Worm (Caenorhabditis elegans): ENCODE results near the gene str-1.

The str-1 gene

ce11 chrIV:7191745-7192144 is 18.2 kb downstream of the str-1 start, which contains the start of gene R13A1.5:
R13A1.5 (minus strand) TSS chrIV:7191845.
- no peak for TF ChIP-seq med-1 (GFP tag; optimal IDR thresholded peaks at IDR 0.05; ENCODE audit: insufficient read depth)
- TF ChIP-seq ztf-29 (GFP tag; IDR thresholded peaks at IDR 0.05), result no peak
- no peak for TF ChIP-seq T22C8.4 (GFP tag; IDR thresholded peaks at IDR 0.05)
- no peak for TF ChIP-seq flt-1 (GFP tag; IDR thresholded peaks at IDR 0.05)
- TF ChIP-seq ref-1 (GFP tag; conservative IDR thresholded peaks at IDR 0.05), result no peak
- TF ChIP-seq klf-2 (GFP tag; conservative IDR thresholded peaks at IDR 0.05), result no peak
- no peak for TF ChIP-seq tab-1 (GFP tag; IDR thresholded peaks at IDR 0.05)
- no peak for TF ChIP-seq cog-1 (tag; optimal IDR thresholded peaks at IDR 0.05)
- no peak for TF ChIP-seq ztf-23 (GFP tag; IDR thresholded peaks at IDR 0.05)

- TF ChIP-seq med-1 (GFP tag; optimal IDR thresholded peaks at IDR 0.05; ENCODE audit: insufficient read depth) (no peak), ztf-29 (GFP tag; IDR thresholded peaks at IDR 0.05) (no peak), cog-1 (tag; optimal IDR thresholded peaks at IDR 0.05) (no peak), T22C8.4 (GFP tag; IDR thresholded peaks at IDR 0.05) (no peak), tab-1 (GFP tag; IDR thresholded peaks at IDR 0.05) (no peak)
Observed at ce11 chrIV:7195734-7196133, 22.1 kb downstream of the str-1 start, which contains the start of gene best-16. best-16 (minus strand) TSS chrIV:7195834.

ce11 chrIV:7196853-7197252 is 23.3 kb downstream of the str-1 start, which contains the start of gene unc-8:
unc-8 (plus strand) TSS chrIV:7197153.
- TF ChIP-seq flt-1 (GFP tag; IDR thresholded peaks at IDR 0.05) (no peak), ref-1 (GFP tag; conservative IDR thresholded peaks at IDR 0.05) (no peak), tab-1 (GFP tag; IDR thresholded peaks at IDR 0.05) (no peak), ztf-23 (GFP tag; IDR thresholded peaks at IDR 0.05) (no peak), cog-1 (tag; optimal IDR thresholded peaks at IDR 0.05) (no peak)

ce11 chrIV:7203696-7204095 is 30.1 kb downstream of the str-1 start, which contains the start of gene R13A1.3:
R13A1.3 (plus strand) TSS chrIV:7203996.
- TF ChIP-seq tab-1 (GFP tag; IDR thresholded peaks at IDR 0.05) (no peak), ztf-23 (GFP tag; IDR thresholded peaks at IDR 0.05) (no peak), flt-1 (GFP tag; IDR thresholded peaks at IDR 0.05) (no peak), cog-1 (tag; optimal IDR thresholded peaks at IDR 0.05) (no peak), ztf-29 (GFP tag; IDR thresholded peaks at IDR 0.05) (no peak), T22C8.4 (GFP tag; IDR thresholded peaks at IDR 0.05) (no peak), med-1 (GFP tag; optimal IDR thresholded peaks at IDR 0.05; ENCODE audit: insufficient read depth) (no peak), ref-1 (GFP tag; conservative IDR thresholded peaks at IDR 0.05) (no peak), klf-2 (GFP tag; conservative IDR thresholded peaks at IDR 0.05) (no peak)

ce11 chrIV:7205969-7206368 is 32.4 kb downstream of the str-1 start, which contains the start of gene kcc-1:
kcc-1 (plus strand) TSS chrIV:7206269.
- TF ChIP-seq klf-2 (GFP tag; conservative IDR thresholded peaks at IDR 0.05), result no peak
- TF ChIP-seq cog-1 (tag; optimal IDR thresholded peaks at IDR 0.05), result no peak
- no peak for TF ChIP-seq ztf-23 (GFP tag; IDR thresholded peaks at IDR 0.05)
- no peak for TF ChIP-seq flt-1 (GFP tag; IDR thresholded peaks at IDR 0.05)
- TF ChIP-seq ref-1 (GFP tag; conservative IDR thresholded peaks at IDR 0.05), result no peak
- TF ChIP-seq tab-1 (GFP tag; IDR thresholded peaks at IDR 0.05), result no peak
- no peak for TF ChIP-seq med-1 (GFP tag; optimal IDR thresholded peaks at IDR 0.05; ENCODE audit: insufficient read depth)
- no peak for TF ChIP-seq T22C8.4 (GFP tag; IDR thresholded peaks at IDR 0.05)
- no peak for TF ChIP-seq ztf-29 (GFP tag; IDR thresholded peaks at IDR 0.05)

- TF ChIP-seq flt-1 (GFP tag; IDR thresholded peaks at IDR 0.05) (no peak), T22C8.4 (GFP tag; IDR thresholded peaks at IDR 0.05) (no peak), klf-2 (GFP tag; conservative IDR thresholded peaks at IDR 0.05) (no peak), ztf-29 (GFP tag; IDR thresholded peaks at IDR 0.05) (no peak), ztf-23 (GFP tag; IDR thresholded peaks at IDR 0.05) (no peak), ref-1 (GFP tag; conservative IDR thresholded peaks at IDR 0.05) (no peak), tab-1 (GFP tag; IDR thresholded peaks at IDR 0.05) (no peak), cog-1 (tag; optimal IDR thresholded peaks at IDR 0.05) (no peak), med-1 (GFP tag; optimal IDR thresholded peaks at IDR 0.05; ENCODE audit: insufficient read depth) (no peak)
Observed at ce11 chrIV:7208961-7209360, 35.4 kb downstream of the str-1 start.

ce11 chrIV:7211313-7211712 is 37.7 kb downstream of the str-1 start:
- TF ChIP-seq flt-1 (GFP tag; IDR thresholded peaks at IDR 0.05), result no peak
- no peak for TF ChIP-seq T22C8.4 (GFP tag; IDR thresholded peaks at IDR 0.05)
- no peak for TF ChIP-seq klf-2 (GFP tag; conservative IDR thresholded peaks at IDR 0.05)
- no peak for TF ChIP-seq tab-1 (GFP tag; IDR thresholded peaks at IDR 0.05)
- no peak for TF ChIP-seq ztf-23 (GFP tag; IDR thresholded peaks at IDR 0.05)
- no peak for TF ChIP-seq ref-1 (GFP tag; conservative IDR thresholded peaks at IDR 0.05)
- no peak for TF ChIP-seq med-1 (GFP tag; optimal IDR thresholded peaks at IDR 0.05; ENCODE audit: insufficient read depth)

- TF ChIP-seq flt-1 (GFP tag; IDR thresholded peaks at IDR 0.05) (no peak), cog-1 (tag; optimal IDR thresholded peaks at IDR 0.05) (no peak), tab-1 (GFP tag; IDR thresholded peaks at IDR 0.05) (no peak), klf-2 (GFP tag; conservative IDR thresholded peaks at IDR 0.05) (no peak), ref-1 (GFP tag; conservative IDR thresholded peaks at IDR 0.05) (no peak), ztf-29 (GFP tag; IDR thresholded peaks at IDR 0.05) (no peak), ztf-23 (GFP tag; IDR thresholded peaks at IDR 0.05) (no peak)
Observed at ce11 chrIV:7212769-7213168, 39.2 kb downstream of the str-1 start.

ce11 chrIV:7216210-7216609 is 42.6 kb downstream of the str-1 start:
- no peak for TF ChIP-seq flt-1 (GFP tag; IDR thresholded peaks at IDR 0.05)
- TF ChIP-seq ref-1 (GFP tag; conservative IDR thresholded peaks at IDR 0.05), result no peak
- no peak for TF ChIP-seq T22C8.4 (GFP tag; IDR thresholded peaks at IDR 0.05)
- no peak for TF ChIP-seq klf-2 (GFP tag; conservative IDR thresholded peaks at IDR 0.05)
- TF ChIP-seq cog-1 (tag; optimal IDR thresholded peaks at IDR 0.05), result no peak
- TF ChIP-seq ztf-23 (GFP tag; IDR thresholded peaks at IDR 0.05), result no peak
- TF ChIP-seq med-1 (GFP tag; optimal IDR thresholded peaks at IDR 0.05; ENCODE audit: insufficient read depth), result no peak
- TF ChIP-seq tab-1 (GFP tag; IDR thresholded peaks at IDR 0.05), result no peak
- TF ChIP-seq ztf-29 (GFP tag; IDR thresholded peaks at IDR 0.05), result no peak

- TF ChIP-seq ztf-29 (GFP tag; IDR thresholded peaks at IDR 0.05) (no peak), cog-1 (tag; optimal IDR thresholded peaks at IDR 0.05) (no peak), ztf-23 (GFP tag; IDR thresholded peaks at IDR 0.05) (no peak), T22C8.4 (GFP tag; IDR thresholded peaks at IDR 0.05) (no peak), ref-1 (GFP tag; conservative IDR thresholded peaks at IDR 0.05) (no peak), tab-1 (GFP tag; IDR thresholded peaks at IDR 0.05) (no peak), med-1 (GFP tag; optimal IDR thresholded peaks at IDR 0.05; ENCODE audit: insufficient read depth) (no peak), flt-1 (GFP tag; IDR thresholded peaks at IDR 0.05) (no peak), klf-2 (GFP tag; conservative IDR thresholded peaks at IDR 0.05) (no peak)
Observed at ce11 chrIV:7219398-7220087, 46.0 kb downstream of the str-1 start, which contains the start of the genes glb-23 and R13A1.1. glb-23 (minus strand) TSS chrIV:7219498. R13A1.1 (plus strand) TSS chrIV:7220037.
